Fruit fly (Drosophila melanogaster) whole organism, embryonic: ENCODE data around the gene NimC2.

Experiments
- B-H2 ChIP-seq: fragments of 200-800 bp; sonication (Bioruptor generic); optimal IDR thresholded peaks from 2 replicates; lab custom pipeline; 2018; ENCODE audit warnings: missing biosample characterization, mild to moderate bottlenecking, missing genetic modification characterization
- CG10366 ChIP-seq: fragments of 200-800 bp; sonication (Bioruptor generic); IDR thresholded peaks from 2 replicates; pipeline ENCODE4 v1.3.6; 2022; ENCODE audit warnings: missing biosample characterization, missing genetic modification characterization
- CG10431 ChIP-seq: fragments of 200-800 bp; sonication (Bioruptor generic); optimal IDR thresholded peaks from 3 replicates; lab custom pipeline; 2018; ENCODE audit warnings: missing biosample characterization, mild to moderate bottlenecking, missing genetic modification characterization
- CG10543 ChIP-seq: fragments of 200-800 bp; sonication (Bioruptor generic); optimal IDR thresholded peaks from 3 replicates; lab custom pipeline; 2017; ENCODE audit warnings: missing biosample characterization, mild to moderate bottlenecking, missing genetic modification characterization, moderate library complexity
- CG11085 ChIP-seq: fragments of 200-800 bp; sonication (Bioruptor generic); IDR thresholded peaks from 2 replicates; pipeline ENCODE4 v1.3.6; 2022; ENCODE audit warnings: missing biosample characterization, missing genetic modification characterization
- CG12219 ChIP-seq: fragments of 200-800 bp; sonication (Bioruptor generic); optimal IDR thresholded peaks from 3 replicates; lab custom pipeline; 2018; ENCODE audit warnings: missing biosample characterization, mild to moderate bottlenecking, missing genetic modification characterization
- CG13894 ChIP-seq: fragments of 200-800 bp; sonication (Bioruptor generic); optimal IDR thresholded peaks from 3 replicates; lab custom pipeline; 2018; ENCODE audit warnings: missing biosample characterization, mild to moderate bottlenecking, missing genetic modification characterization, moderate library complexity
- CG14441 ChIP-seq: fragments of 200-800 bp; sonication (Bioruptor generic); IDR thresholded peaks from 2 replicates; pipeline ENCODE4 v1.3.6; 2022; ENCODE audit warnings: missing biosample characterization, missing genetic modification characterization
- CG34224 ChIP-seq: fragments of 200-800 bp; sonication (Bioruptor generic); IDR thresholded peaks from 3 replicates; pipeline ENCODE4 v1.3.6; 2022; ENCODE audit warnings: missing biosample characterization, missing genetic modification characterization; ENCODE audit not compliant: partially characterized antibody
- CG34376 ChIP-seq: fragments of 200-800 bp; sonication (Bioruptor generic); optimal IDR thresholded peaks from 2 replicates; lab custom pipeline; 2018; ENCODE audit warnings: missing biosample characterization, mild to moderate bottlenecking, missing genetic modification characterization
- CG34422 ChIP-seq: fragments of 200-800 bp; sonication (Bioruptor generic); IDR thresholded peaks from 3 replicates; pipeline ENCODE4 v1.3.6; 2022; ENCODE audit warnings: missing biosample characterization, missing genetic modification characterization
- CG4424 ChIP-seq: fragments of 200-800 bp; sonication (Bioruptor generic); optimal IDR thresholded peaks from 3 replicates; lab custom pipeline; 2016; ENCODE audit warnings: missing biosample characterization, missing genetic modification characterization
- CG7372 ChIP-seq: fragments of 200-800 bp; sonication (Bioruptor generic); IDR thresholded peaks from 2 replicates; pipeline ENCODE4 v1.3.6; 2022; ENCODE audit warnings: missing biosample characterization, missing genetic modification characterization
- CG8089 ChIP-seq: fragments of 200-800 bp; sonication (Bioruptor generic); optimal IDR thresholded peaks from 3 replicates; lab custom pipeline; 2016; ENCODE audit warnings: missing biosample characterization, missing genetic modification characterization
- CG8290 ChIP-seq, 3 experiments: fragments of 200-800 bp; sonication (Bioruptor generic); optimal IDR thresholded peaks; 2 replicates each; lab custom pipeline; 2016 to 2019; ENCODE audit warnings: missing biosample characterization in 3 of 3, missing genetic modification characterization in 3 of 3, mild to moderate bottlenecking in 2 of 3, moderate library complexity in 1 of 3
- Dp ChIP-seq: fragments of 200-800 bp; sonication (Bioruptor generic); optimal IDR thresholded peaks from 2 replicates; lab custom pipeline; 2018; ENCODE audit warnings: missing biosample characterization, mild to moderate bottlenecking, missing genetic modification characterization, moderate library complexity
- GATAe ChIP-seq: fragments of 200-800 bp; sonication (Bioruptor generic); conservative IDR thresholded peaks from 2 replicates; pipeline ENCODE4 v1.3.6; 2022; ENCODE audit warnings: missing biosample characterization, missing genetic modification characterization
- Lim3 ChIP-seq: fragments of 200-800 bp; sonication (Bioruptor generic); IDR thresholded peaks from 2 replicates; pipeline ENCODE4 v1.3.6; 2022; ENCODE audit warnings: missing biosample characterization, missing genetic modification characterization
- Med ChIP-seq: fragments of 200-800 bp; sonication (Bioruptor generic); peaks from one replicate; lab custom pipeline; 2016; ENCODE audit warnings: missing biosample characterization, missing genetic modification characterization, mild to moderate bottlenecking, inconsistent platforms, moderate library complexity
- Nf-YC ChIP-seq: fragments of 200-800 bp; optimal IDR thresholded peaks from 3 replicates; lab custom pipeline; 2019; ENCODE audit warnings: missing biosample characterization, mild to moderate bottlenecking, missing genetic modification characterization, moderate library complexity
- Pdp1 ChIP-seq, 2 experiments: fragments of 200-800 bp; sonication (Bioruptor generic); optimal IDR thresholded peaks; 3 replicates each; lab custom pipeline; 2016; ENCODE audit warnings: missing biosample characterization in 2 of 2, missing genetic modification characterization in 2 of 2, mild to moderate bottlenecking in 1 of 2, moderate library complexity in 1 of 2
- Sin3A ChIP-seq: fragments of >200 bp; optimal IDR thresholded peaks from 2 replicates; lab custom pipeline; 2018
- Six4 ChIP-seq: fragments of 200-800 bp; sonication (Bioruptor generic); optimal IDR thresholded peaks from 2 replicates; lab custom pipeline; 2016; ENCODE audit warnings: missing biosample characterization, missing genetic modification characterization
- Xbp1 ChIP-seq: fragments of 200-800 bp; sonication (Bioruptor generic); optimal IDR thresholded peaks from 3 replicates; lab custom pipeline; 2016; ENCODE audit warnings: missing biosample characterization, mild to moderate bottlenecking, missing genetic modification characterization
- Xrp1 ChIP-seq: fragments of 200-800 bp; sonication (Bioruptor generic); IDR thresholded peaks from 2 replicates; pipeline ENCODE4 v1.3.6; 2022; ENCODE audit warnings: missing biosample characterization, missing genetic modification characterization
- amos ChIP-seq: fragments of 200-800 bp; sonication (Bioruptor generic); IDR thresholded peaks from 2 replicates; pipeline ENCODE4 v1.3.6; 2022; ENCODE audit warnings: missing biosample characterization, missing genetic modification characterization; ENCODE audit not compliant: partially characterized antibody
- ap ChIP-seq: fragments of 200-800 bp; sonication (Bioruptor generic); IDR thresholded peaks from 2 replicates; pipeline ENCODE4 v1.3.6; 2022; ENCODE audit warnings: missing biosample characterization, missing genetic modification characterization
- chm ChIP-seq: fragments of 200-800 bp; sonication (Bioruptor generic); IDR thresholded peaks from 2 replicates; pipeline ENCODE4 v1.3.6; 2022; ENCODE audit warnings: missing biosample characterization, missing genetic modification characterization
- croc ChIP-seq: fragments of 200-800 bp; sonication (Bioruptor generic); conservative IDR thresholded peaks from 3 replicates; pipeline ENCODE4 v1.3.6; 2022; ENCODE audit warnings: missing biosample characterization, missing genetic modification characterization
- cwo ChIP-seq: fragments of 200-800 bp; sonication (Bioruptor generic); optimal IDR thresholded peaks from 3 replicates; lab custom pipeline; 2017; ENCODE audit warnings: missing biosample characterization, missing genetic modification characterization, mild to moderate bottlenecking, moderate library complexity, missing genetic modification reagents
- dm ChIP-seq: fragments of 200-800 bp; sonication (Bioruptor generic); optimal IDR thresholded peaks from 3 replicates; lab custom pipeline; 2016; ENCODE audit warnings: missing biosample characterization, missing genetic modification characterization
- emc ChIP-seq: fragments of 200-800 bp; sonication (Bioruptor generic); optimal IDR thresholded peaks from 2 replicates; lab custom pipeline; 2016; ENCODE audit warnings: missing biosample characterization, missing genetic modification characterization
- exex ChIP-seq: fragments of 200-800 bp; sonication (Bioruptor generic); optimal IDR thresholded peaks from 4 replicates; lab custom pipeline; 2018; ENCODE audit warnings: missing biosample characterization, mild to moderate bottlenecking, missing genetic modification characterization, moderate library complexity
- fd64A ChIP-seq: fragments of 200-800 bp; sonication (Bioruptor generic); optimal IDR thresholded peaks from 3 replicates; lab custom pipeline; 2018; ENCODE audit warnings: missing biosample characterization, mild to moderate bottlenecking, missing genetic modification characterization
- gfzf ChIP-seq: fragments of 200-800 bp; sonication (Bioruptor generic); optimal IDR thresholded peaks from 2 replicates; lab custom pipeline; 2016; ENCODE audit warnings: missing biosample characterization, mild to moderate bottlenecking, missing genetic modification characterization, moderate library complexity
- grn ChIP-seq: fragments of 200-800 bp; sonication (Bioruptor generic); optimal IDR thresholded peaks from 3 replicates; lab custom pipeline; 2017; ENCODE audit warnings: missing biosample characterization, missing genetic modification characterization
- gro ChIP-seq: fragments of 200-800 bp; sonication (Bioruptor generic); optimal IDR thresholded peaks from 2 replicates; lab custom pipeline; 2016; ENCODE audit warnings: missing biosample characterization, missing genetic modification characterization
- hb ChIP-seq: fragments of 200-800 bp; sonication (Bioruptor generic); IDR thresholded peaks from 3 replicates; pipeline ENCODE4 v1.3.6; 2022; ENCODE audit warnings: missing biosample characterization, missing genetic modification characterization; ENCODE audit not compliant: partially characterized antibody
- her ChIP-seq: fragments of 200-800 bp; sonication (Bioruptor generic); optimal IDR thresholded peaks from 2 replicates; lab custom pipeline; 2016; ENCODE audit warnings: missing biosample characterization, missing genetic modification characterization
- lilli ChIP-seq: fragments of 200-800 bp; sonication (Bioruptor generic); optimal IDR thresholded peaks from 3 replicates; lab custom pipeline; 2016; ENCODE audit warnings: missing biosample characterization, missing genetic modification characterization
- mirr ChIP-seq: fragments of 200-800 bp; sonication (Bioruptor generic); optimal IDR thresholded peaks from 3 replicates; lab custom pipeline; 2018; ENCODE audit warnings: missing biosample characterization, mild to moderate bottlenecking, missing genetic modification characterization
- onecut ChIP-seq: fragments of 200-800 bp; sonication (Bioruptor generic); IDR thresholded peaks from 2 replicates; pipeline ENCODE4 v1.3.6; 2022; ENCODE audit warnings: missing biosample characterization, missing genetic modification characterization
- pita ChIP-seq: fragments of 200-800 bp; sonication (Bioruptor generic); optimal IDR thresholded peaks from 2 replicates; lab custom pipeline; 2017; ENCODE audit warnings: missing biosample characterization, mild to moderate bottlenecking, missing genetic modification characterization
- scrt ChIP-seq: fragments of 200-800 bp; sonication (Bioruptor generic); optimal IDR thresholded peaks from 2 replicates; lab custom pipeline; 2018; ENCODE audit warnings: missing biosample characterization, mild to moderate bottlenecking, missing genetic modification characterization, moderate library complexity
- sens-2 ChIP-seq: fragments of 200-800 bp; sonication (Bioruptor generic); IDR thresholded peaks from 2 replicates; pipeline ENCODE4 v1.3.6; 2022; ENCODE audit warnings: missing biosample characterization, missing genetic modification characterization
- sug ChIP-seq: fragments of 200-800 bp; optimal IDR thresholded peaks from 2 replicates; lab custom pipeline; 2019; ENCODE audit warnings: missing biosample characterization, mild to moderate bottlenecking, missing genetic modification characterization, moderate library complexity
- trh ChIP-seq: fragments of 200-800 bp; sonication (Bioruptor generic); optimal IDR thresholded peaks from 2 replicates; lab custom pipeline; 2016; ENCODE audit warnings: missing biosample characterization, missing genetic modification characterization
- zen2 ChIP-seq: fragments of 200-800 bp; sonication (Bioruptor generic); IDR thresholded peaks from 3 replicates; pipeline ENCODE4 v1.3.6; 2022; ENCODE audit warnings: missing biosample characterization, missing genetic modification characterization; ENCODE audit not compliant: partially characterized antibody

NimC2 gene

DNA sequence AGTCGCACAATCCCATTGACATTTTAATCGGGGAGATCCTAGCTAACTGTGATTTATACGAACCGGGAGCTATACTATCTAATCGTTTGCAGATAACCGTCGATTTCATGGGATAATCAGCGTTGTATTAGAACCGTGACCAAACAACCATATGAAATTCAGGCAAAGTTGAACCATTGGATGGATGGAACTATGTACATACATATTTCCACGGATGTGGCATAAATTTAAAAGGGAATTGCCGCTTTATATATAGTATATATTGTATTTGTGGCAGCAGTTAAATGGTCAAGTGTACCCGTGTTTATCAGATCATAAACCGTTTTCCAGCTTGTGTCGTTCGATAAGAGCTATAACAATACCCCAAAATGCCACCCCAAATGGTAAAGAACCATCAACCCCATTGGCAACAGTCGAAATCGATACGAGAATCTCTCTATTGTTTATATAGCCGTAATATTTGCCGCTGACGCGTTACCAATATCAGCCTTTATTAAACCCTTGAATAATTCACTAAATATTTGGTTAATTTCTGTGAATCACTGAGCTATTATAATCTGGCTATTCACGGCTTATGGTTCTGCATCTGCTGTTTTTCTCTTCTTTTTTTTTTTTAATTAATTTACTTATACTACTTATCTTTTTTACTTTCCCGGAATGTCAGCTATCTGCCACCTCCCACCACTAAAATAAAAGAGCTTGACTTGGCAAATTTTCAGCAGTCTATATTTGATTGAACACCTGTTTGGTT, 32.6 kb downstream of the NimC2 start, which contains the start of gene bgm:
bgm (plus strand) TSS at position 701 of the 751 bp plus-strand sequence.
- TF ChIP-seq grn (GFP tag; lab: Kevin White, UChicago) (peak; percentile 90), GATAe (GFP tag; lab: Robert Waterston, UW) (peak; percentile 40; the same call in 1 of the 2 replicates), CG10366 (GFP tag; lab: Robert Waterston, UW) (no peak), CG13894 (tag; lab: Kevin White, UChicago) (peak; percentile 66), zen2 (GFP tag; lab: Robert Waterston, UW) (no peak), cwo (peak; percentile 41), Lim3 (GFP tag; lab: Robert Waterston, UW) (no peak), Xrp1 (GFP tag; lab: Robert Waterston, UW) (0 out of 2 replicates have a peak, but pooled peaks have one; percentile 20), exex (tag; lab: Kevin White, UChicago) (peak; percentile 84), mirr (peak; percentile 31), CG11085 (GFP tag; lab: Robert Waterston, UW) (no peak), onecut (GFP tag; lab: Robert Waterston, UW) (peak; percentile 63; the same call in 1 of the 2 replicates), CG34376 (GFP tag; lab: Kevin White, UChicago) (peak; percentile 80), Xbp1 (no peak), sens-2 (GFP tag; lab: Robert Waterston, UW) (0 out of 2 replicates have a peak, but pooled peaks have one; percentile 46), Sin3A (lab: Kevin White, UChicago) (no peak), ap (GFP tag; lab: Robert Waterston, UW) (no peak), B-H2 (no peak), croc (no peak), Med (GFP tag; lab: Kevin White, UChicago) (peak; percentile 43), emc (GFP tag; lab: Kevin White, UChicago) (no peak), sug (tag; lab: Kevin White, UChicago) (peak; percentile 31)
- TF ChIP-seq, all 482 proteins: peak for 12

DNA sequence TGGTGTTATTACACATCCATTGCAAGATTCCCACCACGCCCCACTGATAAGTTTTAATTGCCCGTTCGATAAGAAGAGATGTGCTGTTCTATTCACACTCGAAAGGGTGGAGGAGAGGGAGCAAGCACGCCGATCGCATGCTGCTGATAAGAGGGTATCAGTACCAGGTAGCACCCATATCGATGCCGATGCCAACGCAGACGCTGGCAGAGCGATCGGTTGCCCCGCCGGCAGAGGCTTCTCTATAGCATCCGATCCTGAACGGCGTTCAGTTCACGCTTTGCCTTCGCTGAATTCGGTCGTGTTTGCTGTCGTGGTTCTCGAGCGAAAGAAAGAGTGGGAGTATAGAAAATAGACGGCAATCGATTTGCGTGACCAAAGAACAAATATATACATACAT, 33.6 kb downstream of the NimC2 start:
- TF ChIP-seq CG34422 (0 out of 3 replicates have a peak, but pooled peaks have one; percentile 9), Pdp1 (GFP tag; optimal IDR thresholded peaks at IDR 0.05; lab: Kevin White, UChicago) (peak in 1 of 2 experiments; percentile 39), gfzf (GFP tag; lab: Kevin White, UChicago) (no peak), CG7372 (GFP tag; lab: Robert Waterston, UW) (no peak), CG13894 (tag; lab: Kevin White, UChicago) (peak; percentile 54), chm (GFP tag; lab: Robert Waterston, UW) (no peak), CG14441 (0 out of 2 replicates have a peak, but pooled peaks have one; percentile 7), CG10431 (GFP tag; lab: Kevin White, UChicago) (no peak), Dp (no peak), lilli (peak; percentile 27), hb (GFP tag; lab: Robert Waterston, UW) (no peak), amos (GFP tag; lab: Robert Waterston, UW) (peak; percentile 30; the same call in 1 of the 2 replicates), CG8089 (GFP tag; lab: Kevin White, UChicago) (no peak), exex (tag; lab: Kevin White, UChicago) (peak; percentile 98), CG4424 (GFP tag; lab: Kevin White, UChicago) (no peak), B-H2 (peak; percentile 17), CG34224 (GFP tag; lab: Robert Waterston, UW) (no peak), Six4 (no peak), CG10543 (GFP tag; lab: Kevin White, UChicago) (peak; percentile 73), CG12219 (GFP tag; lab: Kevin White, UChicago) (no peak), scrt (GFP tag; lab: Kevin White, UChicago) (no peak), gro (GFP tag; lab: Kevin White, UChicago) (peak; percentile 24), Nf-YC (tag; lab: Kevin White, UChicago) (no peak), her (peak; percentile 19), dm (GFP tag; lab: Kevin White, UChicago) (no peak), pita (GFP tag; lab: Kevin White, UChicago) (no peak), fd64A (GFP tag; lab: Kevin White, UChicago) (no peak), CG8290 (GFP tag; optimal IDR thresholded peaks at IDR 0.05; lab: Kevin White, UChicago) (no peak), CG8290 (tag; optimal IDR thresholded peaks at IDR 0.05; lab: Kevin White, UChicago) (peak in 1 of 2 experiments; percentile 60), trh (no peak)
